Fruit fly (Drosophila melanogaster) whole organism, embryonic: ENCODE measurements around the gene Atx-1.

Experiments
- CG10565 ChIP-seq: fragments of 200-800 bp; sonication (Bioruptor generic); optimal IDR thresholded peaks from 3 replicates; lab custom pipeline; 2016; ENCODE audit warnings: missing biosample characterization, mild to moderate bottlenecking, missing genetic modification characterization
- CG11247 ChIP-seq: fragments of 200-800 bp; sonication (Bioruptor generic); IDR thresholded peaks from 2 replicates; pipeline ENCODE4 v1.3.6; 2022; ENCODE audit warnings: missing biosample characterization, missing genetic modification characterization
- CG11695 ChIP-seq: fragments of 200-800 bp; sonication (Bioruptor generic); IDR thresholded peaks from 3 replicates; pipeline ENCODE4 v1.3.6; 2022; ENCODE audit warnings: missing biosample characterization, missing genetic modification characterization
- CG11696 ChIP-seq: fragments of 200-800 bp; sonication (Bioruptor generic); IDR thresholded peaks from 2 replicates; pipeline ENCODE4 v1.3.6; 2022; ENCODE audit warnings: missing biosample characterization, missing genetic modification characterization
- CG13287 ChIP-seq: fragments of 200-800 bp; sonication (Bioruptor generic); IDR thresholded peaks from 2 replicates; pipeline ENCODE4 v1.3.6; 2022; ENCODE audit warnings: missing biosample characterization, missing genetic modification characterization; ENCODE audit not compliant: partially characterized antibody
- CG15514 ChIP-seq: fragments of 200-800 bp; sonication (Bioruptor generic); optimal IDR thresholded peaks from 3 replicates; lab custom pipeline; 2017; ENCODE audit warnings: missing biosample characterization, missing genetic modification characterization, mild to moderate bottlenecking, moderate library complexity, missing genetic modification reagents
- CG17186 ChIP-seq: fragments of 200-800 bp; sonication (Bioruptor generic); optimal IDR thresholded peaks from 3 replicates; lab custom pipeline; 2017; ENCODE audit warnings: missing biosample characterization, missing genetic modification reagents, missing genetic modification characterization
- CG17802 ChIP-seq: fragments of 200-800 bp; sonication (Bioruptor generic); optimal IDR thresholded peaks from 2 replicates; lab custom pipeline; 2018; ENCODE audit warnings: missing biosample characterization, mild to moderate bottlenecking, missing genetic modification characterization, moderate library complexity
- CG30020 ChIP-seq: fragments of 200-800 bp; optimal IDR thresholded peaks from 2 replicates; lab custom pipeline; 2019; ENCODE audit warnings: missing biosample characterization, mild to moderate bottlenecking, missing genetic modification characterization, moderate library complexity
- CG34224 ChIP-seq: fragments of 200-800 bp; sonication (Bioruptor generic); IDR thresholded peaks from 3 replicates; pipeline ENCODE4 v1.3.6; 2022; ENCODE audit warnings: missing biosample characterization, missing genetic modification characterization; ENCODE audit not compliant: partially characterized antibody
- CG42726 ChIP-seq: fragments of 200-800 bp; sonication (Bioruptor generic); IDR thresholded peaks from 2 replicates; pipeline ENCODE4 v1.3.6; 2022; ENCODE audit warnings: missing biosample characterization, missing genetic modification characterization; ENCODE audit not compliant: partially characterized antibody
- CG5953 ChIP-seq: fragments of 200-800 bp; sonication (Bioruptor generic); IDR thresholded peaks from 2 replicates; pipeline ENCODE4 v1.3.6; 2022; ENCODE audit warnings: missing biosample characterization, missing genetic modification characterization
- CG6272 ChIP-seq: fragments of 200-800 bp; sonication (Bioruptor generic); IDR thresholded peaks from 2 replicates; pipeline ENCODE4 v1.3.6; 2022; ENCODE audit warnings: missing biosample characterization, missing genetic modification characterization
- CG6854 ChIP-seq: fragments of 200-800 bp; sonication (Bioruptor generic); optimal IDR thresholded peaks from 3 replicates; lab custom pipeline; 2017; ENCODE audit warnings: missing biosample characterization, mild to moderate bottlenecking, missing genetic modification characterization
- CG9437 ChIP-seq: fragments of 200-800 bp; sonication (Bioruptor generic); optimal IDR thresholded peaks from 2 replicates; lab custom pipeline; 2018; ENCODE audit warnings: missing biosample characterization, mild to moderate bottlenecking, missing genetic modification characterization
- CG9817 ChIP-seq: fragments of 200-800 bp; sonication (Bioruptor generic); optimal IDR thresholded peaks from 2 replicates; lab custom pipeline; 2018; ENCODE audit warnings: missing biosample characterization, mild to moderate bottlenecking, missing genetic modification characterization, moderate library complexity
- Chrac-16 ChIP-seq: fragments of 200-800 bp; sonication (Bioruptor generic); optimal IDR thresholded peaks from 3 replicates; lab custom pipeline; 2016; ENCODE audit warnings: missing biosample characterization, missing genetic modification characterization
- CrebB ChIP-seq: fragments of 200-800 bp; sonication (Bioruptor generic); optimal IDR thresholded peaks from 3 replicates; lab custom pipeline; 2018; ENCODE audit warnings: missing biosample characterization, mild to moderate bottlenecking, missing genetic modification characterization
- Dbx ChIP-seq: fragments of 200-800 bp; sonication (Bioruptor generic); IDR thresholded peaks from 3 replicates; pipeline ENCODE4 v1.3.6; 2022; ENCODE audit warnings: missing biosample characterization, missing genetic modification characterization
- Deaf1 ChIP-seq: fragments of 200-800 bp; optimal IDR thresholded peaks from 3 replicates; lab custom pipeline; 2019; ENCODE audit warnings: missing biosample characterization, mild to moderate bottlenecking, missing genetic modification characterization, moderate library complexity
- E2f1 ChIP-seq: fragments of 200-800 bp; sonication (Bioruptor generic); IDR thresholded peaks from 2 replicates; pipeline ENCODE4 v1.3.6; 2022; ENCODE audit warnings: missing biosample characterization, missing genetic modification characterization
- Eip74EF ChIP-seq, 2 experiments: fragments of 200-800 bp in 1 of 2; fragments of >200 bp in 1 of 2; sonication (Bioruptor generic) in 1 of 2; optimal IDR thresholded peaks; 2 replicates each; lab custom pipeline; 2017 to 2019; ENCODE audit warnings: missing biosample characterization in 2 of 2, missing genetic modification characterization in 2 of 2, mild to moderate bottlenecking in 1 of 2, moderate library complexity in 1 of 2
- Fer2 ChIP-seq: fragments of 200-800 bp; sonication (Bioruptor generic); optimal IDR thresholded peaks from 2 replicates; lab custom pipeline; 2018; ENCODE audit warnings: missing biosample characterization, mild to moderate bottlenecking, missing genetic modification characterization, moderate library complexity
- HmgD ChIP-seq: fragments of 200-800 bp; sonication (Bioruptor generic); optimal IDR thresholded peaks from 3 replicates; lab custom pipeline; 2016; ENCODE audit warnings: missing biosample characterization, missing genetic modification characterization
- Hmr ChIP-seq: fragments of 200-800 bp; sonication (Bioruptor generic); optimal IDR thresholded peaks from 3 replicates; lab custom pipeline; 2017; ENCODE audit warnings: mild to moderate bottlenecking, missing biosample characterization, missing genetic modification reagents, missing genetic modification characterization
- Hr39 ChIP-seq: fragments of >200 bp; optimal IDR thresholded peaks from 2 replicates; lab custom pipeline; 2017
- MTF-1 ChIP-seq: fragments of 200-800 bp; sonication (Bioruptor generic); optimal IDR thresholded peaks from 2 replicates; lab custom pipeline; 2018; ENCODE audit warnings: missing biosample characterization, mild to moderate bottlenecking, missing genetic modification characterization, borderline replicate concordance
- Max ChIP-seq: fragments of 200-800 bp; sonication (Bioruptor generic); optimal IDR thresholded peaks from 2 replicates; lab custom pipeline; 2016; ENCODE audit warnings: missing biosample characterization, mild to moderate bottlenecking, missing genetic modification characterization
- Myb ChIP-seq: fragments of 200-800 bp; sonication (Bioruptor generic); optimal IDR thresholded peaks from 2 replicates; lab custom pipeline; 2016; ENCODE audit warnings: missing biosample characterization, missing genetic modification characterization
- Oli ChIP-seq: fragments of 200-800 bp; sonication (Bioruptor generic); optimal IDR thresholded peaks from 2 replicates; lab custom pipeline; 2018; ENCODE audit warnings: missing biosample characterization, mild to moderate bottlenecking, missing genetic modification characterization, moderate library complexity
- Ravus ChIP-seq: fragments of 200-800 bp; sonication (Bioruptor generic); IDR thresholded peaks from 2 replicates; pipeline ENCODE4 v1.3.6; 2022; ENCODE audit warnings: missing biosample characterization, missing genetic modification characterization
- TFAM ChIP-seq: fragments of 200-800 bp; sonication (Bioruptor generic); optimal IDR thresholded peaks from 2 replicates; lab custom pipeline; 2017; ENCODE audit warnings: missing biosample characterization, missing genetic modification characterization, inconsistent platforms
- Tbp ChIP-seq: fragments of >200 bp; optimal IDR thresholded peaks from 2 replicates; lab custom pipeline; 2018; ENCODE audit warnings: missing biosample characterization, missing genetic modification characterization
- aop ChIP-seq: fragments of 200-800 bp; sonication (Bioruptor generic); IDR thresholded peaks from 2 replicates; pipeline ENCODE4 v1.3.6; 2022; ENCODE audit warnings: missing biosample characterization, missing genetic modification characterization
- crol ChIP-seq: fragments of 200-800 bp; sonication (Bioruptor generic); IDR thresholded peaks from 2 replicates; pipeline ENCODE4 v1.3.6; 2022; ENCODE audit warnings: missing biosample characterization, missing genetic modification characterization
- fd96Cb ChIP-seq: fragments of 200-800 bp; sonication (Bioruptor generic); optimal IDR thresholded peaks from 2 replicates; lab custom pipeline; 2018; ENCODE audit warnings: missing biosample characterization, mild to moderate bottlenecking, missing genetic modification characterization, moderate library complexity
- ftz-f1 ChIP-seq: fragments of 200-800 bp; sonication (Bioruptor generic); optimal IDR thresholded peaks from 2 replicates; lab custom pipeline; 2016; ENCODE audit warnings: missing biosample characterization, missing genetic modification characterization
- gcm2 ChIP-seq: fragments of 200-800 bp; sonication (Bioruptor generic); optimal IDR thresholded peaks from 2 replicates; lab custom pipeline; 2016; ENCODE audit warnings: missing biosample characterization, missing genetic modification characterization
- ken ChIP-seq: fragments of 200-800 bp; sonication (Bioruptor generic); IDR thresholded peaks from 3 replicates; pipeline ENCODE4 v1.3.6; 2022; ENCODE audit warnings: missing biosample characterization, missing genetic modification characterization
- kni ChIP-seq: fragments of 200-800 bp; sonication (Bioruptor generic); optimal IDR thresholded peaks from 3 replicates; lab custom pipeline; 2017; ENCODE audit warnings: mild to moderate bottlenecking, missing biosample characterization, missing genetic modification reagents, missing genetic modification characterization
- mam ChIP-seq: fragments of 200-800 bp; sonication (Bioruptor generic); optimal IDR thresholded peaks from 3 replicates; lab custom pipeline; 2016; ENCODE audit warnings: missing biosample characterization, missing genetic modification characterization
- nerfin-1 ChIP-seq: fragments of 200-800 bp; sonication (Bioruptor generic); optimal IDR thresholded peaks from 3 replicates; lab custom pipeline; 2019; ENCODE audit warnings: missing biosample characterization, mild to moderate bottlenecking, missing genetic modification characterization, moderate library complexity
- org-1 ChIP-seq: fragments of 200-800 bp; sonication (Bioruptor generic); optimal IDR thresholded peaks from 2 replicates; lab custom pipeline; 2017; ENCODE audit warnings: missing biosample characterization, missing genetic modification characterization
- pzg ChIP-seq: fragments of 200-800 bp; sonication (Bioruptor generic); optimal IDR thresholded peaks from 3 replicates; lab custom pipeline; 2018; ENCODE audit warnings: missing biosample characterization, mild to moderate bottlenecking, missing genetic modification characterization, moderate library complexity
- scrt ChIP-seq: fragments of 200-800 bp; sonication (Bioruptor generic); optimal IDR thresholded peaks from 2 replicates; lab custom pipeline; 2018; ENCODE audit warnings: missing biosample characterization, mild to moderate bottlenecking, missing genetic modification characterization, moderate library complexity
- sens ChIP-seq: fragments of 200-800 bp; sonication (Bioruptor generic); peaks from one replicate; lab custom pipeline; 2016; ENCODE audit warnings: missing biosample characterization, missing genetic modification characterization
- slp2 ChIP-seq: fragments of 200-800 bp; sonication (Bioruptor generic); optimal IDR thresholded peaks from 2 replicates; lab custom pipeline; 2016; ENCODE audit warnings: missing biosample characterization, missing genetic modification characterization
- sqz ChIP-seq: fragments of 200-800 bp; sonication (Bioruptor generic); optimal IDR thresholded peaks from 3 replicates; lab custom pipeline; 2018; ENCODE audit warnings: missing biosample characterization, mild to moderate bottlenecking, missing genetic modification characterization
- sr ChIP-seq: fragments of 200-800 bp; sonication (Bioruptor generic); IDR thresholded peaks from 3 replicates; pipeline ENCODE4 v1.3.6; 2022; ENCODE audit warnings: missing biosample characterization, missing genetic modification characterization
- sug ChIP-seq: fragments of 200-800 bp; optimal IDR thresholded peaks from 2 replicates; lab custom pipeline; 2019; ENCODE audit warnings: missing biosample characterization, mild to moderate bottlenecking, missing genetic modification characterization, moderate library complexity
- ttk ChIP-seq: fragments of 200-800 bp; sonication (Bioruptor generic); IDR thresholded peaks from 2 replicates; pipeline ENCODE4 v2.1.2; 2022; ENCODE audit warnings: missing biosample characterization, missing genetic modification characterization

Gene Atx-1

dm6 chrX:6852574-6852973 lies 29.6 kb downstream of the Atx-1 start (continued):
- TF ChIP-seq CG11695 (peak; percentile 83), fd96Cb (tag; lab: Kevin White, UChicago) (peak; percentile 91), kni (GFP tag; lab: Kevin White, UChicago) (peak; percentile 74), ttk (GFP tag; lab: Robert Waterston, UW) (peak; percentile 80), Hmr (GFP tag; lab: Kevin White, UChicago) (peak; percentile 91), CG9817 (tag; lab: Kevin White, UChicago) (peak; percentile 95), Myb (GFP tag; lab: Kevin White, UChicago) (peak; percentile 84), slp2 (GFP tag; lab: Kevin White, UChicago) (peak; percentile 92), ken (GFP tag; lab: Robert Waterston, UW) (peak; percentile 84), Max (GFP tag; lab: Kevin White, UChicago) (peak; percentile 90), crol (GFP tag; lab: Robert Waterston, UW) (no peak), E2f1 (GFP tag; lab: Robert Waterston, UW) (peak; percentile 88), CrebB (tag; lab: Kevin White, UChicago) (peak; percentile 86), sens (GFP tag; lab: Kevin White, UChicago) (peak; percentile 98), sug (peak; percentile 94), CG30020 (tag; lab: Kevin White, UChicago) (peak; percentile 85), sqz (GFP tag; lab: Kevin White, UChicago) (peak; percentile 79), CG6854 (GFP tag; lab: Kevin White, UChicago) (peak; percentile 77), Deaf1 (tag; lab: Kevin White, UChicago) (peak; percentile 68), CG6272 (GFP tag; lab: Robert Waterston, UW) (peak; percentile 68), CG9437 (GFP tag; lab: Kevin White, UChicago) (peak; percentile 86), Chrac-16 (GFP tag; lab: Kevin White, UChicago) (peak; percentile 88), CG15514 (GFP tag; lab: Kevin White, UChicago) (peak; percentile 92), CG5953 (GFP tag; lab: Robert Waterston, UW) (peak; percentile 71), nerfin-1 (tag; lab: Kevin White, UChicago) (peak; percentile 83), org-1 (GFP tag; lab: Kevin White, UChicago) (peak; percentile 86), ftz-f1 (GFP tag; lab: Kevin White, UChicago) (peak; percentile 16), pzg (GFP tag; lab: Kevin White, UChicago) (peak; percentile 76), TFAM (GFP tag; lab: Kevin White, UChicago) (peak; percentile 39), CG10565 (peak; percentile 82), CG17802 (tag; lab: Kevin White, UChicago) (peak; percentile 91), sr (GFP tag; lab: Robert Waterston, UW) (peak; percentile 10; the same call in 1 of the 3 replicates), CG11247 (GFP tag; lab: Robert Waterston, UW) (peak; percentile 90), Eip74EF (GFP tag; optimal IDR thresholded peaks at IDR 0.05; lab: Kevin White, UChicago) (peak in 1 of 2 experiments; percentile 72), aop (GFP tag; lab: Robert Waterston, UW) (peak; percentile 78; the same call in 1 of the 2 replicates), Ravus (GFP tag; lab: Robert Waterston, UW) (peak; percentile 53), scrt (peak; percentile 83), CG13287 (GFP tag; lab: Robert Waterston, UW) (peak; percentile 66), CG34224 (GFP tag; lab: Robert Waterston, UW) (0 out of 3 replicates have a peak, but pooled peaks have one; percentile 35), Oli (tag; lab: Kevin White, UChicago) (peak; percentile 92), Fer2 (tag; lab: Kevin White, UChicago) (peak; percentile 86), MTF-1 (GFP tag; lab: Kevin White, UChicago) (peak; percentile 76), CG42726 (no peak), Tbp (GFP tag; lab: Kevin White, UChicago) (no peak), CG11696 (peak; percentile 51; the same call in 1 of the 2 replicates), gcm2 (peak; percentile 72), CG17186 (GFP tag; lab: Kevin White, UChicago) (peak; percentile 89), mam (GFP tag; lab: Kevin White, UChicago) (peak; percentile 95), HmgD (GFP tag; lab: Kevin White, UChicago) (peak; percentile 84), Hr39 (lab: Kevin White, UChicago) (no peak), Dbx (peak; percentile 89)
